Worm (Caenorhabditis elegans): ENCODE measurements around the gene bar-1.

- no peak for TF ChIP-seq K11D2.4 (GFP tag; IDR thresholded peaks at IDR 0.05)
- TF ChIP-seq C17E4.6 (GFP tag; IDR thresholded peaks at IDR 0.05) = no peak
- no peak for TF ChIP-seq Y67H2A.10 (GFP tag; conservative IDR thresholded peaks at IDR 0.05)
- TF ChIP-seq repo-1 (tag; optimal IDR thresholded peaks at IDR 0.05) = no peak
- TF ChIP-seq sea-2 (GFP tag; IDR thresholded peaks at IDR 0.05) = no peak
- TF ChIP-seq xnd-1 (tag; optimal IDR thresholded peaks at IDR 0.05) = no peak
- no peak for TF ChIP-seq hlh-12 (tag; optimal IDR thresholded peaks at IDR 0.05)
- no peak for TF ChIP-seq hmg-20 (GFP tag; IDR thresholded peaks at IDR 0.05)
- no peak for TF ChIP-seq nfyb-1 (GFP tag; IDR thresholded peaks at IDR 0.05)
- no peak for TF ChIP-seq unc-62 (GFP tag; optimal IDR thresholded peaks at IDR 0.05)
- no peak for TF ChIP-seq lag-1 (GFP tag; IDR thresholded peaks at IDR 0.05)
These were observed 41.0 kb upstream of the bar-1 start, which contains the start of gene spp-22 for ce11 chrX:7211405-7211804.

Data from whole organism, young adult.